Worm (Caenorhabditis elegans): ENCODE results near the gene twk-28.

The twk-28 gene

ce11 chrX:4295917-4296316 is 16.8 kb upstream of the twk-28 start:
- TF ChIP-seq F57C9.4 (tag; optimal IDR thresholded peaks at IDR 0.05), result no peak
- no peak for TF ChIP-seq Y53F4B.3 (GFP tag; IDR thresholded peaks at IDR 0.05)
- no peak for TF ChIP-seq lin-54 (GFP tag; optimal IDR thresholded peaks at IDR 0.05)
- TF ChIP-seq snpc-4 (GFP tag; optimal IDR thresholded peaks at IDR 0.05), result no peak
- no peak for TF ChIP-seq snpc-4 (tag; optimal IDR thresholded peaks at IDR 0.05)
- TF ChIP-seq ZK185.1 (tag; optimal IDR thresholded peaks at IDR 0.05; ENCODE audit: poor library complexity, severe bottlenecking), result no peak
- no peak for TF ChIP-seq snpc-1.3 (tag; optimal IDR thresholded peaks at IDR 0.05; ENCODE audit: insufficient read depth)
- TF ChIP-seq lsy-27 (tag; optimal IDR thresholded peaks at IDR 0.05; ENCODE audit: borderline replicate concordance, insufficient read depth), result no peak
- TF ChIP-seq let-607 (tag; optimal IDR thresholded peaks at IDR 0.05), result no peak
- no peak for TF ChIP-seq efl-1 (GFP tag; optimal IDR thresholded peaks at IDR 0.05)
- no peak for TF ChIP-seq nhr-90 (tag; optimal IDR thresholded peaks at IDR 0.05)
- TF ChIP-seq athp-1 (tag; optimal IDR thresholded peaks at IDR 0.05), result no peak

DNA sequence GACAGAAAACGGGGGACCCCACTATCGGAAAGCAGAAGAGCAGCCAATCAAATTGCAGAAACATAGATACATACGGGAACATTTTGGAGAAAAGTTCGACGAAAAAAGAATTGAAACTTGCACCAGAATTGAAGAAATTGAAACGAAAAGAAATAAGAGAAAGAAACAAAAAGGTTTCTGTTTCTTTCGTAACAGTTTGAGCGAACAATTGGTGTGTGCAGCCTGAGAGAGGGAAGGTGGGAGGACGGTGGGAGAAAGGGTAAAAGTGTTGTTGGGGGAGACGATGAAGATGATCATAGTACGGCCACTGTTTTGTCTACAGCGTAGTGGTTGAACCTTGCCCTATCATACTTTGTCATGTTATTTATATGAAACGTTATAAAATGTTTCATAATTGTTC is 15.8 kb upstream of the twk-28 start:
- TF ChIP-seq cebp-1 (GFP tag; IDR thresholded peaks at IDR 0.05) (peak; percentile 38; the same call in 1 of the 2 replicates), cebp-1 (tag; optimal IDR thresholded peaks at IDR 0.05) (peak; percentile 84), egrh-3 (GFP tag; IDR thresholded peaks at IDR 0.05) (peak; percentile 31; the same call in 1 of the 2 replicates), nhr-80 (tag; optimal IDR thresholded peaks at IDR 0.05) (peak; percentile 26), unc-62 (GFP tag; optimal IDR thresholded peaks at IDR 0.05) (no peak)

ce11 chrX:4289805-4290204 is 10.7 kb upstream of the twk-28 start:
- TF ChIP-seq F52B5.7 (tag; optimal IDR thresholded peaks at IDR 0.05) (no peak), madf-10 (tag; optimal IDR thresholded peaks at IDR 0.05) (no peak), ZK185.1 (tag; optimal IDR thresholded peaks at IDR 0.05; ENCODE audit: poor library complexity, severe bottlenecking) (no peak), D2030.7 (GFP tag; IDR thresholded peaks at IDR 0.05) (no peak), lin-40 (tag; optimal IDR thresholded peaks at IDR 0.05) (no peak), sptf-2 (GFP tag; optimal IDR thresholded peaks at IDR 0.05) (no peak), F55B11.4 (tag; optimal IDR thresholded peaks at IDR 0.05; ENCODE audit: borderline replicate concordance, insufficient read depth) (no peak), egl-18 (GFP tag; IDR thresholded peaks at IDR 0.05) (no peak), ekl-4 (GFP tag; IDR thresholded peaks at IDR 0.05) (no peak), madf-3 (GFP tag; IDR thresholded peaks at IDR 0.05) (no peak), xnd-1 (tag; optimal IDR thresholded peaks at IDR 0.05) (no peak), F10E7.11 (tag; optimal IDR thresholded peaks at IDR 0.05) (no peak), attf-6 (GFP tag; IDR thresholded peaks at IDR 0.05) (no peak), madf-8 (GFP tag; conservative IDR thresholded peaks at IDR 0.05) (no peak), sdz-38 (tag; optimal IDR thresholded peaks at IDR 0.05) (no peak), T07F8.4 (tag; optimal IDR thresholded peaks at IDR 0.05) (no peak), lag-1 (GFP tag; IDR thresholded peaks at IDR 0.05) (no peak), hrde-1 (tag; optimal IDR thresholded peaks at IDR 0.05; ENCODE audit: borderline replicate concordance) (no peak), lsl-1 (GFP tag; optimal IDR thresholded peaks at IDR 0.05) (no peak)

ce11 chrX:4285669-4286174 is 6.6 kb upstream of the twk-28 start, which contains the start of gene cka-2:
cka-2 (plus strand) TSS chrX:4286124.
- TF ChIP-seq nfya-1 (tag; optimal IDR thresholded peaks at IDR 0.05; ENCODE audit: borderline replicate concordance, insufficient read depth) (no peak), ceh-58 (GFP tag; IDR thresholded peaks at IDR 0.05) (no peak), dpff-1 (tag; optimal IDR thresholded peaks at IDR 0.05) (no peak), lag-1 (GFP tag; IDR thresholded peaks at IDR 0.05) (no peak), mxl-1 (tag; optimal IDR thresholded peaks at IDR 0.05) (no peak), ZK185.1 (tag; optimal IDR thresholded peaks at IDR 0.05; ENCODE audit: poor library complexity, severe bottlenecking) (no peak), him-1 (tag; optimal IDR thresholded peaks at IDR 0.05) (no peak), tbx-9 (tag; optimal IDR thresholded peaks at IDR 0.05; ENCODE audit: borderline replicate concordance) (no peak), F57C9.4 (tag; optimal IDR thresholded peaks at IDR 0.05) (no peak), tbp1 (GFP tag; optimal IDR thresholded peaks at IDR 0.05) (no peak), K12H6.12 (tag; optimal IDR thresholded peaks at IDR 0.05) (no peak)
